Fruit fly (Drosophila melanogaster): ENCODE measurements around the gene CG3009.

The CG3009 gene

DNA sequence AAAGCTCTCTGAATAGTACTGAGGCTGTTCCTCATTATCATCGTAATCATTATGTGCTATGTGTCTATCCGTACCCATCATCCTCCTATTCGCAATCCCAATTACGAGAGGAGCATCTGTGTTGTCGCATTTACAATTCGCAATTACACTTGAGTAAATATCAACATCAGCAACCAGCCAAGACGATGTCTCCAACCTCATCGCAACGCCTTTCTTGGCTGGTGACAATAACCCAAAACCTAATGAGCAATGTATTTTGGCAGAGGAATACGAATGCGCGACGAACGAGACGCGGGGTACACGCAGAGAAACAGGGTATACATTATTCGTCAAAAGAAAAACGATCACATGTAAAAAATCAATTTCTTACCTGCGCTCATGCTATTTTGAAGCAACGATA is 56.0 kb downstream of the CG3009 start:
- TF ChIP-seq dmrt93B (GFP tag; optimal IDR thresholded peaks at IDR 0.05) (peak; percentile 58), jim (GFP tag; optimal IDR thresholded peaks at IDR 0.05) (peak; percentile 97), fru (GFP tag; optimal IDR thresholded peaks at IDR 0.05) (peak; percentile 84), Hr78 (GFP tag; optimal IDR thresholded peaks at IDR 0.05) (no peak), dl (GFP tag; optimal IDR thresholded peaks at IDR 0.05; ENCODE audit: insufficient read depth in 1 of 2, partially characterized antibody in 2 of 2) (no peak), Vsx2 (GFP tag; optimal IDR thresholded peaks at IDR 0.05; ENCODE audit: partially characterized antibody) (no peak), Jra (GFP tag; optimal IDR thresholded peaks at IDR 0.05) (peak; percentile 96), ey (GFP tag; optimal IDR thresholded peaks at IDR 0.05) (peak; percentile 65), h (GFP tag; optimal IDR thresholded peaks at IDR 0.05) (peak; percentile 96), Hnf4 (GFP tag; optimal IDR thresholded peaks at IDR 0.05) (peak; percentile 97), GATAd (GFP tag; optimal IDR thresholded peaks at IDR 0.05) (peak; percentile 88), usp (GFP tag; optimal IDR thresholded peaks at IDR 0.05) (no peak), lola (GFP tag; optimal IDR thresholded peaks at IDR 0.05) (no peak), Mio (GFP tag; optimal IDR thresholded peaks at IDR 0.05) (peak; percentile 60), Rel (GFP tag; optimal IDR thresholded peaks at IDR 0.05) (peak; percentile 60), Rel (tag; optimal IDR thresholded peaks at IDR 0.05) (peak; percentile 40), Dfd (GFP tag; optimal IDR thresholded peaks at IDR 0.05) (no peak), Sp1 (GFP tag; optimal IDR thresholded peaks at IDR 0.05) (peak; percentile 78), sage (GFP tag; optimal IDR thresholded peaks at IDR 0.05) (peak; percentile 80), pan (optimal IDR thresholded peaks at IDR 0.05) (no peak), brk (GFP tag; optimal IDR thresholded peaks at IDR 0.05) (peak; percentile 89), HLH106 (tag; optimal IDR thresholded peaks at IDR 0.05) (peak; percentile 65), psq (GFP tag; optimal IDR thresholded peaks at IDR 0.05) (peak; percentile 79), rgr (GFP tag; optimal IDR thresholded peaks at IDR 0.05) (peak; percentile 96), foxo (GFP tag; optimal IDR thresholded peaks at IDR 0.05) (peak in 1 of 2 experiments; percentile 88), woc (GFP tag; optimal IDR thresholded peaks at IDR 0.05) (peak; percentile 72), Myc (optimal IDR thresholded peaks at IDR 0.05) (no peak), OdsH (GFP tag; optimal IDR thresholded peaks at IDR 0.05) (peak; percentile 92), Dif (GFP tag; optimal IDR thresholded peaks at IDR 0.05; ENCODE audit: partially characterized antibody) (no peak), CG32264 (GFP tag; optimal IDR thresholded peaks at IDR 0.05) (peak; percentile 87), tai (GFP tag; optimal IDR thresholded peaks at IDR 0.05) (peak; percentile 94), br (GFP tag; optimal IDR thresholded peaks at IDR 0.05) (peak; percentile 90), Abd-B (GFP tag; optimal IDR thresholded peaks at IDR 0.05) (no peak), dsf (GFP tag; optimal IDR thresholded peaks at IDR 0.05; ENCODE audit: borderline replicate concordance) (peak; percentile 84), N (GFP tag; optimal IDR thresholded peaks at IDR 0.05) (no peak), CG9705 (GFP tag; optimal IDR thresholded peaks at IDR 0.05) (peak; percentile 77), sv (GFP tag; optimal IDR thresholded peaks at IDR 0.05) (no peak), CrebA (GFP tag; optimal IDR thresholded peaks at IDR 0.05; ENCODE audit: borderline replicate concordance) (peak; percentile 5), Hr83 (GFP tag; optimal IDR thresholded peaks at IDR 0.05; ENCODE audit: poor library complexity, severe bottlenecking) (peak; percentile 100)

DNA sequence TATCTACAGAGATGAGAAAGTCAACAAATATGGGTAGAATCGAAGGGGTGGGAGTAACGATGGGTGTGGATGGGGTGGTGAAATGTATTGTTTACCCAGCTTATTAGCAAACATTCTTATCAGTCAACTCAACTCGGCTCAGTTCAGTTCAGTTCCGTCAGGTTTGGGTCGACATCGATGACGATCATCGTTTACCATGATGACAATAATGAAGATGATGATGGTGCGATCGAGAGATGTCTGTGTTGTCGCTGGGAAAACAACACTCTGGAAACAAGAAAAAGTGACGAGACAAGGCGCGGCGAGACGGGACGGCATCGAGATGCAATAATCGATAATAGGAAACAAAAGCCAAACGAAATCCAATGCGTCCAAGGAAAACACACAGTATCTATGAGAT is 56.8 kb downstream of the CG3009 start:
- TF ChIP-seq Dif (GFP tag; optimal IDR thresholded peaks at IDR 0.05; ENCODE audit: partially characterized antibody) (no peak), usp (GFP tag; optimal IDR thresholded peaks at IDR 0.05) (no peak), Hr83 (GFP tag; optimal IDR thresholded peaks at IDR 0.05; ENCODE audit: poor library complexity, severe bottlenecking) (no peak), CG9705 (GFP tag; optimal IDR thresholded peaks at IDR 0.05) (no peak), dl (GFP tag; optimal IDR thresholded peaks at IDR 0.05; ENCODE audit: insufficient read depth in 1 of 2, partially characterized antibody in 2 of 2) (no peak), sv (GFP tag; optimal IDR thresholded peaks at IDR 0.05) (no peak)

All from whole organism, wandering third instar larva.